Worm (Caenorhabditis elegans) whole organism, young adult: ENCODE results near the gene Y19D2B.2.

Experiments
- D2030.7 ChIP-seq: fragments of 200-800 bp; sonication (Bioruptor generic); IDR thresholded peaks from 2 replicates; pipeline ENCODE4 v1.3.6; 2022; ENCODE audit warnings: missing genetic modification reagents, missing genetic modification characterization, missing compliant biosample characterization
- F37B4.10 ChIP-seq: fragments of 200-800 bp; sonication (Bioruptor generic); IDR thresholded peaks from 2 replicates; pipeline ENCODE4 v1.3.6; 2022; ENCODE audit warnings: missing genetic modification characterization, missing compliant biosample characterization
- K11D2.4 ChIP-seq: fragments of 200-800 bp; sonication (Bioruptor generic); IDR thresholded peaks from 2 replicates; pipeline ENCODE4 v1.3.6; 2022; ENCODE audit warnings: missing genetic modification reagents, missing genetic modification characterization, missing compliant biosample characterization
- ama-1 ChIP-seq, 3 experiments: fragments of 150-350 bp in 1 of 3; sonication (generic microtip) in 2 of 3; optimal IDR thresholded peaks; 2 replicates each; lab custom pipeline; 2014 to 2018; ENCODE audit warnings: missing biosample characterization in 2 of 3, missing genetic modification characterization in 2 of 3, missing genetic modification reagents in 2 of 3
- attf-5 ChIP-seq: fragments of 200-800 bp; sonication (Bioruptor generic); optimal IDR thresholded peaks from 2 replicates; lab custom pipeline; 2018; ENCODE audit warnings: mild to moderate bottlenecking, missing genetic modification characterization, missing compliant biosample characterization
- cebp-1 ChIP-seq, 2 experiments: fragments of 200-800 bp in 1 of 2; sonication (Bioruptor generic) in 1 of 2; sonication (generic microtip) in 1 of 2; IDR thresholded peaks in 1 of 2; optimal IDR thresholded peaks in 1 of 2; 2 replicates each; pipeline versions ENCODE4 v1.3.6 to Lab custom; 2017 to 2022; ENCODE audit warnings: missing compliant biosample characterization in 2 of 2, missing genetic modification characterization in 2 of 2, mild to moderate bottlenecking in 1 of 2, missing genetic modification reagents in 1 of 2, moderate library complexity in 1 of 2
- cebp-2 ChIP-seq: fragments of 200-800 bp; sonication (Bioruptor generic); IDR thresholded peaks from 2 replicates; pipeline ENCODE4 v1.3.6; 2022; ENCODE audit warnings: missing genetic modification characterization, missing compliant biosample characterization
- ceh-40 ChIP-seq: fragments of 200-800 bp; sonication (Bioruptor generic); IDR thresholded peaks from 2 replicates; pipeline ENCODE4 v1.3.6; 2022; ENCODE audit warnings: missing genetic modification characterization, missing compliant biosample characterization
- ceh-79 ChIP-seq: sonication (generic microtip); optimal IDR thresholded peaks from 2 replicates; lab custom pipeline; 2017; ENCODE audit warnings: mild to moderate bottlenecking, missing genetic modification characterization, missing compliant biosample characterization
- ceh-91 ChIP-seq: fragments of 200-800 bp; sonication (Bioruptor generic); IDR thresholded peaks from 2 replicates; pipeline ENCODE4 v1.3.6; 2022; ENCODE audit warnings: missing genetic modification reagents, missing genetic modification characterization, missing compliant biosample characterization
- dox-1 ChIP-seq: fragments of 200-800 bp; sonication (Bioruptor generic); IDR thresholded peaks from 2 replicates; pipeline ENCODE4 v1.3.6; 2022; ENCODE audit warnings: missing genetic modification reagents, missing genetic modification characterization, missing compliant biosample characterization
- egl-44 ChIP-seq: fragments of 200-800 bp; sonication (Bioruptor generic); IDR thresholded peaks from 2 replicates; pipeline ENCODE4 v1.3.6; 2022; ENCODE audit warnings: missing genetic modification reagents, missing genetic modification characterization, missing compliant biosample characterization
- ets-4 ChIP-seq: fragments of 200-800 bp; sonication (Bioruptor generic); optimal IDR thresholded peaks from 2 replicates; lab custom pipeline; 2018; ENCODE audit warnings: mild to moderate bottlenecking, missing genetic modification characterization, missing compliant biosample characterization
- fkh-3 ChIP-seq: sonication (generic microtip); optimal IDR thresholded peaks from 2 replicates; lab custom pipeline; 2016; ENCODE audit warnings: mild to moderate bottlenecking, missing genetic modification characterization, missing compliant biosample characterization
- gei-17 ChIP-seq: fragments of 200-800 bp; sonication (Bioruptor generic); optimal IDR thresholded peaks from 2 replicates; lab custom pipeline; 2018; ENCODE audit warnings: mild to moderate bottlenecking, missing genetic modification characterization, missing compliant biosample characterization
- hlh-12 ChIP-seq: sonication (generic microtip); optimal IDR thresholded peaks from 2 replicates; lab custom pipeline; 2016; ENCODE audit warnings: missing genetic modification characterization, missing compliant biosample characterization
- hmg-1.2 ChIP-seq: fragments of 200-800 bp; sonication (Bioruptor generic); IDR thresholded peaks from 2 replicates; pipeline ENCODE4 v1.3.6; 2022; ENCODE audit warnings: missing genetic modification reagents, missing genetic modification characterization, missing compliant biosample characterization
- hmg-20 ChIP-seq: fragments of 200-800 bp; sonication (Bioruptor generic); IDR thresholded peaks from 2 replicates; pipeline ENCODE4 v1.3.6; 2022; ENCODE audit warnings: missing genetic modification reagents, missing genetic modification characterization, missing compliant biosample characterization
- lin-35 ChIP-seq, 3 experiments: fragments of 150-350 bp in 2 of 3; sonication (generic microtip) in 1 of 3; optimal IDR thresholded peaks; 2 replicates each; lab custom pipeline; 2014 to 2018; ENCODE audit warnings: missing biosample characterization in 3 of 3, missing genetic modification characterization in 3 of 3, missing genetic modification reagents in 3 of 3
- lin-40 ChIP-seq: sonication (generic microtip); optimal IDR thresholded peaks from 2 replicates; lab custom pipeline; 2016; ENCODE audit warnings: missing genetic modification characterization, mild to moderate bottlenecking, missing compliant biosample characterization, missing genotype, missing genetic modification reagents
- lsl-1 ChIP-seq: fragments of 200-800 bp; sonication (Bioruptor generic); optimal IDR thresholded peaks from 2 replicates; lab custom pipeline; 2018; ENCODE audit warnings: mild to moderate bottlenecking, missing genetic modification characterization, moderate library complexity, missing compliant biosample characterization
- madf-6 ChIP-seq: fragments of 200-800 bp; sonication (Bioruptor generic); IDR thresholded peaks from 2 replicates; pipeline ENCODE4 v1.3.6; 2022; ENCODE audit warnings: missing genetic modification reagents, missing genetic modification characterization, missing compliant biosample characterization
- madf-8 ChIP-seq: fragments of 200-800 bp; sonication (Bioruptor generic); conservative IDR thresholded peaks from 2 replicates; pipeline ENCODE4 v1.3.6; 2022; ENCODE audit warnings: missing genetic modification reagents, missing genetic modification characterization, missing compliant biosample characterization
- nfyb-1 ChIP-seq: fragments of 200-800 bp; sonication (Bioruptor generic); IDR thresholded peaks from 2 replicates; pipeline ENCODE4 v1.3.6; 2022; ENCODE audit warnings: missing genetic modification reagents, missing genetic modification characterization, missing compliant biosample characterization
- nhr-90 ChIP-seq: sonication (generic microtip); optimal IDR thresholded peaks from 2 replicates; lab custom pipeline; 2016; ENCODE audit warnings: missing genotype, mild to moderate bottlenecking, missing genetic modification characterization, missing compliant biosample characterization
- rcor-1 ChIP-seq: fragments of 200-800 bp; sonication (Bioruptor generic); IDR thresholded peaks from 2 replicates; pipeline ENCODE4 v1.3.6; 2022; ENCODE audit warnings: missing genetic modification reagents, missing genetic modification characterization, missing compliant biosample characterization
- snpc-1.1 ChIP-seq: sonication (generic microtip); optimal IDR thresholded peaks from 2 replicates; lab custom pipeline; 2017; ENCODE audit warnings: missing genetic modification characterization, mild to moderate bottlenecking, missing compliant biosample characterization, antibody characterized with exemption, moderate library complexity, missing genotype, missing genetic modification reagents; ENCODE audit not compliant: insufficient read depth
- snpc-4 ChIP-seq, 5 experiments: fragments of 150-350 bp in 1 of 5; sonication (generic microtip) in 4 of 5; optimal IDR thresholded peaks; 2 replicates each; lab custom pipeline; 2014 to 2018; ENCODE audit warnings: missing genetic modification characterization in 5 of 5, missing biosample characterization in 3 of 5, antibody characterized with exemption in 2 of 5, mild to moderate bottlenecking in 2 of 5, missing compliant biosample characterization in 2 of 5, missing genotype in 2 of 5, moderate library complexity in 2 of 5, missing genetic modification reagents in 1 of 5
- tbx-9 ChIP-seq: sonication (generic microtip); optimal IDR thresholded peaks from 2 replicates; lab custom pipeline; 2016; ENCODE audit warnings: borderline replicate concordance, missing genetic modification characterization, inconsistent platforms, missing compliant biosample characterization
- unc-62 ChIP-seq: fragments of 150-350 bp; optimal IDR thresholded peaks from 2 replicates; lab custom pipeline; 2014; ENCODE audit warnings: missing biosample characterization, missing genetic modification reagents, missing genetic modification characterization
- zim-3 ChIP-seq: sonication (generic microtip); optimal IDR thresholded peaks from 2 replicates; lab custom pipeline; 2017; ENCODE audit warnings: mild to moderate bottlenecking, missing genetic modification characterization, moderate library complexity, missing compliant biosample characterization
- ztf-26 ChIP-seq: sonication (generic microtip); optimal IDR thresholded peaks from 2 replicates; lab custom pipeline; 2017; ENCODE audit warnings: missing genetic modification characterization, missing compliant biosample characterization

The Y19D2B.2 gene

DNA sequence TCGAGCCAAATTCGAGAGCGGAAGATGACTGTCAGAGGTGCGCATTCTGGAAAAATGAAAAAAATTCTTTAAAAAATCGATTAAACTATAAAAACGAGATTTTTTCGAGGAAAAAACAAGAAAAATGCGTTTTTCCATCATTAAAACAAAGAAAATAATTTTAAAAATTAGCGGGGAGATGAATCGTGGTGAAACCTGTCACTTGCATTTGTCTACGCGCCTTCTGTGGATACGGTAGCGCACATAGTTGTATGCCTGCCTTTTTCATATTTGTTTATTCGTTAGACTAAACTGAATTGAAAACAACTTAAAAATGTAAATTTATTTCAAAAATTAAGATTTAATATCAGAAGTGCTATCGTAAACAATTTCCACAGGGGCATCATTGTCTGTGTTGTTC lies 39.7 kb upstream of the Y19D2B.2 start, which contains the start of gene egg-3 (continued):
- no peak for TF ChIP-seq egl-44

DNA sequence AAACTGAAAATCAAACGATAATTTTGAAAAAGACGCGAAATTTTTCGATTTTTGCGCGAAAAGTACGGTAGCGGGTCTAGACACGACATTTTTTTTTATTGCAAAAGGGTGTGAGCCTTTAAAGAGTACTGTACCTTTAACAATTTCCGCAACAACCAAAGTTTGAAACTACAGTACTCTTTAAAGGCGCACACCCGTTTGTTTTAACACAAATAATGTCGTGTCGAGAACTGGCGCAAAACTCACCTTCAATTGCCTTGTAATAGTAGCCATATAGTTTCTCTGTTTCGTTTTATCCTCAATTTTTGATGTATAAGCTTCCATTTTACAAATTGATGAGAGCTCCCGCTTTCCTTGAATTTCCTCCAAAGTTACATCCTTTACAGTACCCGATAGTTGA lies 38.8 kb upstream of the Y19D2B.2 start:
- TF ChIP-seq ceh-91 (GFP tag; lab: Robert Waterston, UW), result no peak
- 0 out of 2 replicates have a peak, but pooled peaks have one; percentile 12 for TF ChIP-seq madf-6 (GFP tag; lab: Robert Waterston, UW)
- no peak for TF ChIP-seq snpc-4 (GFP tag; optimal IDR thresholded peaks at IDR 0.05; lab: Kevin White, UChicago)
- no peak for TF ChIP-seq snpc-4 (tag; optimal IDR thresholded peaks at IDR 0.05; lab: Kevin White, UChicago)
- no peak for TF ChIP-seq hmg-20 (GFP tag; lab: Robert Waterston, UW)
- no peak for TF ChIP-seq hmg-1.2
- TF ChIP-seq attf-5 (GFP tag; lab: Kevin White, UChicago), result no peak
- peak; percentile 41 for TF ChIP-seq lsl-1 (GFP tag; lab: Kevin White, UChicago)
- no peak for TF ChIP-seq nhr-90 (tag; lab: Kevin White, UChicago)
- TF ChIP-seq dox-1 (GFP tag; lab: Robert Waterston, UW), result no peak

DNA sequence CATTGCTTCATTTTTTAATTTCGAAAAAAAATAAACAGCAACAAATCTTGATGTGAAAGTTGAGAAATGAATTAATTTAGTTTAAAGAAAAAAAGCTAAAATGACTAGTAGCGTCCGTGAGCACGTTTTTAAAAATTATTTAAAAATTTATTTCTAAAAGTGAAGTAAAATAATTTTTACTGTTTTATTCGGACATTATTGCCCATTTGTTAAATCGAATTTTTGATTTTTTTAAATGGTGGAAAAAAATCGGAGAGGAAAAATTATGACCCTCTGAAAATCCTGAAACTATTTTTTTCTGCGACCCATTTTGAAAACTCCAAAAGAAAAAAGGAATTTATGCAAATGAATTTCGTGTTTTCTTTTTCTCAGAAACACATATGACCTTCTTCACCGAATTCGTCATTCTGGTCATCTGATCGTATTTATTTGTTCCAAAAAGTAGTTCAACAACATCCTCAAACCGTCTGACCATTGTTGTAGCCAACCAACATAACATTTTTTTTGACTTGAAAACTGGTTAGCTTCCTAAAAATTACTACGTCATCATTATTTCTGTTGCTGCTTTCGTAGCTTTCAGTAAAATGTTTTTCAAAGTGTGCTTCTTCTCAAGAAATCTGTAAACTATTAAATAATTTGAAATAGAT lies 38.1 kb upstream of the Y19D2B.2 start, which contains the start of gene F44F4.3:
Gene F44F4.3, minus strand, starts transcription at position 51 of the 647 bp plus-strand sequence.
- no peak for TF ChIP-seq hlh-12
- TF ChIP-seq unc-62 (GFP tag; lab: Kevin White, UChicago), result no peak
- TF ChIP-seq ets-4 (GFP tag; lab: Kevin White, UChicago), result no peak
- no peak for TF ChIP-seq lin-35 (GFP tag; optimal IDR thresholded peaks at IDR 0.05; lab: Kevin White, UChicago)
- no peak for TF ChIP-seq madf-8 (GFP tag; lab: Robert Waterston, UW)
- TF ChIP-seq lin-40 (tag; lab: Kevin White, UChicago), result no peak
- no peak for TF ChIP-seq F37B4.10
- no peak for TF ChIP-seq lsl-1 (GFP tag; lab: Kevin White, UChicago)
- no peak for TF ChIP-seq egl-44
- no peak for TF ChIP-seq rcor-1 (GFP tag; lab: Robert Waterston, UW)
- TF ChIP-seq cebp-2, result no peak
- TF ChIP-seq snpc-1.1, result no peak
- TF ChIP-seq ceh-79 (tag; lab: Kevin White, UChicago), result no peak
- TF ChIP-seq, all 124 proteins: peak for 0

DNA sequence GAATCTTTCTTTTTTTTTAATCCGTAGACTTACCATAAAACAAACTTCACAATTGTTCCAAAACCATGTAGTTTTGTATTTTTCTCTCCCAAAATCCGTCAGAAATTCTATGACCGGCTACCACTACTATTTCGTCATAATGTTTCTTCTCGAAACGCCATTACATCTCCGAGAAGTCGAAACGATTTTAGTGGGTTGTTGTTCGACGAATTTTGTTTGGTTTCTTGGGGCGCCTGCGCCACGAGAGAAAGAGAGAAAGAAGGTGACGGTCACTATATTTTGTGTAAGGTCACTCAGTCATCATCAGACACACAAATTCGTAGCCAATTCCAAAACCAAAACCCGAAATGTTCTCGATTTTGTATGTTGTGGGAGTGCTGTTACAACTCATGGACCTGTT lies 37.0 kb upstream of the Y19D2B.2 start:
- TF ChIP-seq cebp-1 (GFP tag; IDR thresholded peaks at IDR 0.05; lab: Robert Waterston, UW) (0 out of 2 replicates have a peak, but pooled peaks have one; percentile 20), cebp-1 (tag; optimal IDR thresholded peaks at IDR 0.05; lab: Kevin White, UChicago) (peak; percentile 70), K11D2.4 (GFP tag; lab: Robert Waterston, UW) (no peak)

DNA sequence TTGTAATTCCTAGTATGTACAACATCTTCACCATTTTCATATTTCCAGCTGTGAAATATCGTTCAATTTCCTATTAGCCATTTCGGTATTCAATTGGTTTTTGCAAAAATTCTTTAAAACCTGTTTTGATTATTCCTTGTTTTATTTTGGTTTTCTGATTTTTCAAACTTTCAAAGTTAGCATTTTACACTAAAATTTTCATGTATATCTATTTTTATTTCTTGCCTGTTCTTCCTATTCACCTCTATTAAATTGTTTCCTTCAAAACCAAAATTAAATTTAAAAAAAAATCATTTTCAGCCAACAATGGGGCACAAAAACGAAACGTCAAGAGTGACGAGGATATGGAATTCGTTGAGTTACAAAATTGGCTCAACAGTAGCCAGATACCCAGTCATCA lies 35.1 kb upstream of the Y19D2B.2 start, which contains the start of gene ptr-8:
Gene ptr-8, plus strand, starts transcription at position 301 of the 400 bp plus-strand sequence.
- TF ChIP-seq tbx-9 (tag; lab: Kevin White, UChicago), result no peak
- no peak for TF ChIP-seq D2030.7 (GFP tag; lab: Robert Waterston, UW)
- TF ChIP-seq ztf-26 (tag; lab: Kevin White, UChicago), result no peak
- no peak for TF ChIP-seq fkh-3 (tag; lab: Kevin White, UChicago)
- no peak for TF ChIP-seq nfyb-1
- TF ChIP-seq ama-1 (optimal IDR thresholded peaks at IDR 0.05; lab: Kevin White, UChicago), result no peak
- no peak for TF ChIP-seq ama-1 (GFP tag; optimal IDR thresholded peaks at IDR 0.05; lab: Kevin White, UChicago)
- no peak for TF ChIP-seq ceh-40 (GFP tag; lab: Robert Waterston, UW)
- TF ChIP-seq nhr-90 (tag; lab: Kevin White, UChicago), result no peak
- TF ChIP-seq zim-3, result no peak
- no peak for TF ChIP-seq snpc-4 (GFP tag; optimal IDR thresholded peaks at IDR 0.05; lab: Kevin White, UChicago)
- TF ChIP-seq snpc-4 (tag; optimal IDR thresholded peaks at IDR 0.05; lab: Kevin White, UChicago), result no peak
- TF ChIP-seq gei-17, result no peak
